Worm (Caenorhabditis elegans): ENCODE measurements around the gene W10G11.2.

- TF ChIP-seq nhr-12 (tag; optimal IDR thresholded peaks at IDR 0.05) (no peak), ama-1 (optimal IDR thresholded peaks at IDR 0.05) (no peak), lsy-2 (tag; optimal IDR thresholded peaks at IDR 0.05) (no peak), snpc-4 (tag; optimal IDR thresholded peaks at IDR 0.05) (no peak), nhr-76 (tag; optimal IDR thresholded peaks at IDR 0.05) (no peak), fos-1 (tag; optimal IDR thresholded peaks at IDR 0.05) (no peak), lir-3 (tag; optimal IDR thresholded peaks at IDR 0.05; ENCODE audit: poor library complexity) (no peak), C04F5.9 (tag; optimal IDR thresholded peaks at IDR 0.05) (no peak), nhr-84 (tag; optimal IDR thresholded peaks at IDR 0.05) (no peak)
Measured at ce11 chrII:3579767-3580166, 18.3 kb upstream of the W10G11.2 start, which contains the start of gene clec-134.

Measured in whole organism, L1 larva.